Worm (Caenorhabditis elegans) whole organism, L4 larva: ENCODE measurements around the gene C50F4.9.

Experiments
- D1046.2 ChIP-seq: fragments of 200-800 bp; sonication (Bioruptor generic); IDR thresholded peaks from 2 replicates; pipeline ENCODE4 v1.3.6; 2022; ENCODE audit warnings: missing genetic modification characterization, missing compliant biosample characterization
- R02D3.7 ChIP-seq: fragments of 150-350 bp; sonication (generic microtip); optimal IDR thresholded peaks from 3 replicates; lab custom pipeline; 2014; ENCODE audit warnings: missing biosample characterization, missing genetic modification characterization
- T20F7.1 ChIP-seq: fragments of 200-800 bp; sonication (Bioruptor generic); optimal IDR thresholded peaks from 2 replicates; lab custom pipeline; 2018; ENCODE audit warnings: mild to moderate bottlenecking, missing genetic modification characterization, missing compliant biosample characterization
- Y5F2A.4 ChIP-seq: fragments of 200-800 bp; sonication (Bioruptor generic); optimal IDR thresholded peaks from 2 replicates; lab custom pipeline; 2018; ENCODE audit warnings: mild to moderate bottlenecking, missing genetic modification characterization, missing compliant biosample characterization
- Y75B8A.6 ChIP-seq: fragments of 200-800 bp; sonication (Bioruptor generic); IDR thresholded peaks from 2 replicates; pipeline ENCODE4 v1.3.6; 2022; ENCODE audit warnings: missing genetic modification reagents, missing genetic modification characterization, missing compliant biosample characterization
- ZK337.2 ChIP-seq: fragments of 200-800 bp; sonication (Bioruptor generic); IDR thresholded peaks from 2 replicates; pipeline ENCODE4 v1.3.6; 2022; ENCODE audit warnings: missing genetic modification reagents, missing genetic modification characterization, missing compliant biosample characterization
- aly-2 ChIP-seq: sonication (generic microtip); optimal IDR thresholded peaks from 2 replicates; lab custom pipeline; 2018; ENCODE audit warnings: missing biosample characterization, missing genetic modification characterization
- ama-1 ChIP-seq: fragments of 150-350 bp; optimal IDR thresholded peaks from 2 replicates; lab custom pipeline; 2014; ENCODE audit warnings: inconsistent platforms, mixed read lengths
- arid-1 ChIP-seq: fragments of 200-800 bp; sonication (Bioruptor generic); conservative IDR thresholded peaks from 2 replicates; pipeline ENCODE4 v1.3.6; 2022; ENCODE audit warnings: missing genetic modification reagents, missing genetic modification characterization, missing compliant biosample characterization
- ceh-32 ChIP-seq: sonication (generic microtip); optimal IDR thresholded peaks from 2 replicates; lab custom pipeline; 2016; ENCODE audit warnings: mild to moderate bottlenecking, missing genetic modification characterization, missing compliant biosample characterization; ENCODE audit not compliant: poor library complexity
- ceh-44 ChIP-seq: fragments of 200-800 bp; sonication (Bioruptor generic); IDR thresholded peaks from 2 replicates; pipeline ENCODE4 v1.3.6; 2022; ENCODE audit warnings: missing genetic modification reagents, missing genetic modification characterization, missing compliant biosample characterization
- daf-12 ChIP-seq: fragments of 150-350 bp; optimal IDR thresholded peaks from 2 replicates; lab custom pipeline; 2014; ENCODE audit warnings: missing biosample characterization, missing genetic modification reagents, missing genetic modification characterization
- daf-16 ChIP-seq, 3 experiments: sonication (generic microtip); optimal IDR thresholded peaks; 2 replicates each; lab custom pipeline; 2016 to 2017; ENCODE audit warnings: missing genetic modification characterization in 3 of 3, missing genetic modification reagents in 3 of 3, mild to moderate bottlenecking in 2 of 3, missing compliant biosample characterization in 2 of 3, missing biosample characterization in 1 of 3, moderate library complexity in 1 of 3
- dmd-6 ChIP-seq: fragments of 200-800 bp; sonication (Bioruptor generic); IDR thresholded peaks from 2 replicates; pipeline ENCODE4 v1.3.6; 2022; ENCODE audit warnings: missing genetic modification reagents, missing genetic modification characterization, missing compliant biosample characterization
- duxl-1 ChIP-seq: sonication (generic microtip); optimal IDR thresholded peaks from 2 replicates; lab custom pipeline; 2016; ENCODE audit warnings: mild to moderate bottlenecking, missing genetic modification characterization, moderate library complexity, missing compliant biosample characterization; ENCODE audit not compliant: poor library complexity
- dve-1 ChIP-seq: sonication (generic microtip); optimal IDR thresholded peaks from 2 replicates; lab custom pipeline; 2017; ENCODE audit warnings: antibody characterized with exemption, mild to moderate bottlenecking, missing genetic modification characterization, missing compliant biosample characterization; ENCODE audit not compliant: insufficient read depth
- egl-27 ChIP-seq: sonication (generic microtip); optimal IDR thresholded peaks from 3 replicates; lab custom pipeline; 2017; ENCODE audit warnings: missing biosample characterization, missing genetic modification reagents, missing genetic modification characterization
- egl-43 ChIP-seq: fragments of 200-800 bp; sonication (Bioruptor generic); IDR thresholded peaks from 2 replicates; pipeline ENCODE4 v1.3.6; 2022; ENCODE audit warnings: missing genetic modification reagents, missing genetic modification characterization, missing compliant biosample characterization
- gei-8 ChIP-seq: fragments of 200-800 bp; sonication (Bioruptor generic); optimal IDR thresholded peaks from 2 replicates; lab custom pipeline; 2018; ENCODE audit warnings: mild to moderate bottlenecking, missing genetic modification characterization, missing compliant biosample characterization
- hif-1 ChIP-seq, 2 experiments: sonication (generic microtip); optimal IDR thresholded peaks; 2 replicates each; lab custom pipeline; 2016 to 2017; ENCODE audit warnings: missing compliant biosample characterization in 2 of 2, missing genetic modification characterization in 2 of 2, missing genetic modification reagents in 2 of 2, missing genotype in 2 of 2, mild to moderate bottlenecking in 1 of 2
- hlh-11 ChIP-seq: fragments of 200-800 bp; sonication (Bioruptor generic); optimal IDR thresholded peaks from 2 replicates; lab custom pipeline; 2018; ENCODE audit warnings: mild to moderate bottlenecking, missing genetic modification characterization, missing compliant biosample characterization
- hmg-1.1 ChIP-seq: fragments of 200-800 bp; sonication (Bioruptor generic); IDR thresholded peaks from 2 replicates; pipeline ENCODE4 v1.3.6; 2022; ENCODE audit warnings: missing genetic modification reagents, missing genetic modification characterization, missing compliant biosample characterization
- lim-7 ChIP-seq: fragments of 200-800 bp; sonication (Bioruptor generic); IDR thresholded peaks from 2 replicates; pipeline ENCODE4 v1.3.6; 2022; ENCODE audit warnings: missing genetic modification characterization, missing compliant biosample characterization
- lin-1 ChIP-seq: fragments of 200-800 bp; sonication (Bioruptor generic); IDR thresholded peaks from 2 replicates; pipeline ENCODE4 v1.3.6; 2022; ENCODE audit warnings: missing genetic modification reagents, missing genetic modification characterization, missing compliant biosample characterization
- lin-13 ChIP-seq: fragments of 150-350 bp; optimal IDR thresholded peaks from 2 replicates; lab custom pipeline; 2014; ENCODE audit warnings: missing biosample characterization, missing genetic modification reagents, missing genetic modification characterization
- lin-29 ChIP-seq: fragments of 200-800 bp; sonication (Bioruptor generic); IDR thresholded peaks from 2 replicates; pipeline ENCODE4 v1.3.6; 2022; ENCODE audit warnings: missing genetic modification reagents, missing genetic modification characterization, missing compliant biosample characterization
- lin-38 ChIP-seq: fragments of 200-800 bp; sonication (Bioruptor generic); IDR thresholded peaks from 2 replicates; pipeline ENCODE4 v1.3.6; 2022; ENCODE audit warnings: missing genetic modification reagents, missing genetic modification characterization, missing compliant biosample characterization
- lir-3 ChIP-seq: sonication (generic microtip); optimal IDR thresholded peaks from 2 replicates; lab custom pipeline; 2016; ENCODE audit warnings: mild to moderate bottlenecking, missing genetic modification characterization, missing compliant biosample characterization
- lsy-2 ChIP-seq, 2 experiments: fragments of 150-350 bp in 1 of 2; sonication (generic microtip) in 1 of 2; optimal IDR thresholded peaks; 2 replicates each; lab custom pipeline; 2014 to 2017; ENCODE audit warnings: missing biosample characterization in 2 of 2, missing genetic modification characterization in 2 of 2
- mxl-3 ChIP-seq: fragments of 200-800 bp; sonication (Bioruptor generic); optimal IDR thresholded peaks from 2 replicates; lab custom pipeline; 2018; ENCODE audit warnings: mild to moderate bottlenecking, missing genetic modification characterization, missing compliant biosample characterization
- nhr-237 ChIP-seq: sonication (generic microtip); optimal IDR thresholded peaks from 2 replicates; lab custom pipeline; 2017; ENCODE audit warnings: missing biosample characterization, missing genetic modification characterization
- nhr-25 ChIP-seq: sonication (generic microtip); optimal IDR thresholded peaks from 2 replicates; lab custom pipeline; 2017; ENCODE audit warnings: missing genetic modification characterization, mild to moderate bottlenecking, missing compliant biosample characterization, antibody characterized with exemption, moderate library complexity, borderline replicate concordance; ENCODE audit not compliant: insufficient read depth
- nhr-42 ChIP-seq: fragments of 200-800 bp; sonication (Bioruptor generic); IDR thresholded peaks from 2 replicates; pipeline ENCODE4 v1.3.6; 2022; ENCODE audit warnings: missing genetic modification characterization, missing compliant biosample characterization
- nhr-48 ChIP-seq: sonication (generic microtip); optimal IDR thresholded peaks from 2 replicates; lab custom pipeline; 2016; ENCODE audit warnings: mild to moderate bottlenecking, missing genetic modification characterization, missing compliant biosample characterization
- nhr-77 ChIP-seq: fragments of 150-350 bp; optimal IDR thresholded peaks from 2 replicates; lab custom pipeline; 2014; ENCODE audit warnings: missing biosample characterization, missing genetic modification characterization
- php-3 ChIP-seq: fragments of 200-800 bp; sonication (Bioruptor generic); IDR thresholded peaks from 2 replicates; pipeline ENCODE4 v1.3.6; 2022; ENCODE audit warnings: missing genetic modification reagents, missing genetic modification characterization, missing compliant biosample characterization
- pqm-1 ChIP-seq: sonication (generic microtip); optimal IDR thresholded peaks from 2 replicates; lab custom pipeline; 2017; ENCODE audit warnings: missing biosample characterization, missing genetic modification characterization
- set-16 ChIP-seq: fragments of 200-800 bp; sonication (Bioruptor generic); IDR thresholded peaks from 2 replicates; pipeline ENCODE4 v1.3.6; 2022; ENCODE audit warnings: missing genetic modification reagents, missing genetic modification characterization, missing compliant biosample characterization
- spr-1 ChIP-seq: sonication (generic microtip); optimal IDR thresholded peaks from 2 replicates; lab custom pipeline; 2016; ENCODE audit warnings: mild to moderate bottlenecking, missing genetic modification characterization, missing compliant biosample characterization
- vab-7 ChIP-seq: fragments of 200-800 bp; sonication (Bioruptor generic); IDR thresholded peaks from 2 replicates; pipeline ENCODE4 v1.3.6; 2022; ENCODE audit warnings: missing genetic modification reagents, missing genetic modification characterization, missing compliant biosample characterization
- zag-1 ChIP-seq: fragments of 150-350 bp; optimal IDR thresholded peaks from 2 replicates; lab custom pipeline; 2014; ENCODE audit warnings: missing biosample characterization, missing genetic modification characterization
- zfp-3 ChIP-seq: fragments of 200-800 bp; sonication (Bioruptor generic); conservative IDR thresholded peaks from 2 replicates; pipeline ENCODE4 v1.3.6; 2022; ENCODE audit warnings: missing genetic modification reagents, missing genetic modification characterization, missing compliant biosample characterization
- ztf-7 ChIP-seq: fragments of 150-350 bp; optimal IDR thresholded peaks from 2 replicates; lab custom pipeline; 2014; ENCODE audit warnings: missing biosample characterization, missing genetic modification characterization

Gene C50F4.9

DNA sequence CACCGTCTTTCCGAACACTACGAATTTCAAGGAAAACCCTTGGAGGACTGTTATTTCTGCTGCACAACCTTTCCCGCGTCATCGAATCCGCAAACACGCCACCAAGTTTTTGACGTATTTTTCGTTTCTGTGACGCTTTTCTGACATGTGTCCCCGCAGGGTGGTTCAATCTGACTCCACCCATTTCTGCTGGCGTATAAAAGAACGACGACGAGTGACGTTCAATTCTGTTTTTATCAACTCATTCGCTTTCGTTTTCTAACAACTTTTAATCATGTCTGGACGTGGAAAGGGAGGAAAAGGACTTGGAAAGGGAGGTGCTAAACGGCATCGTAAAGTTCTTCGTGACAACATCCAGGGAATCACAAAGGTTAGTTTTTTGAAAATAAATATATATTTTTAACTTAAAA, 22.9 kb upstream of the C50F4.9 start, which contains the start of gene his-37 (continued):
- TF ChIP-seq aly-2 (tag; lab: Kevin White, UChicago) (no peak), egl-43 (peak; percentile 95), mxl-3 (peak; percentile 99), dve-1 (tag; lab: Kevin White, UChicago) (peak; percentile 100), lsy-2 (tag; optimal IDR thresholded peaks at IDR 0.05; lab: Kevin White, UChicago) (peak; percentile 95 to 97), lim-7 (GFP tag; lab: Robert Waterston, UW) (no peak), arid-1 (GFP tag; lab: Robert Waterston, UW) (peak; percentile 92), D1046.2 (GFP tag; lab: Robert Waterston, UW) (peak; percentile 91; the same call in 1 of the 2 replicates), ceh-44 (GFP tag; lab: Robert Waterston, UW) (no peak), lir-3 (peak; percentile 88), daf-16 (GFP tag; optimal IDR thresholded peaks at IDR 0.05; lab: Kevin White, UChicago) (peak; percentile 71 to 96), daf-16 (tag; optimal IDR thresholded peaks at IDR 0.05; lab: Kevin White, UChicago) (peak; percentile 84)
- TF ChIP-seq, all 104 proteins: peak for 85

DNA sequence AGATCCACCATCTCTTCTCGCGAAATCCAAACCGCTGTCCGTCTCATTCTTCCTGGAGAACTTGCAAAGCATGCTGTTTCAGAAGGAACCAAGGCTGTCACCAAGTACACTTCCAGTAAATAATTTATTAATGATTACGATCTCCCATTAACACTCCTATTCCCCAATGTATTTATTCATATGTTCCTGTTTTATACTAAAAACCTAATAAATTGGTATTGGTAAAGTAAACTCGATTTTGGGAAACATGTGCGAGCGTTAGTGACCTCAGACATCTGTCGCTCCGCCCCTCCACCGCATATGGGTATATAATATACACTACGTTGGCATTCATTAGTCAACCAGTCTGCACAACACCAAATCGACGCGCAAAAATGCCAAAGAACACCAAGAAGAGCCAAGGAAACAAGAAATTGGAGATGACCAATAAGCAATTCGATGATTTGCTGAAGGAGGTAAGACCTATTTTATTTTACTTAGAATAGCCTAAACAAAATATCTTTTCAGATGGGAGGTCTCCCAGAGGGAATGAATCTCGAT, 22.1 kb upstream of the C50F4.9 start, which contains the start of gene C50F4.6:
Gene C50F4.6, plus strand, starts transcription at position 51 of the 540 bp plus-strand sequence.
- TF ChIP-seq dve-1 (tag; lab: Kevin White, UChicago) (peak; percentile 0), ama-1 (lab: Kevin White, UChicago) (peak; percentile 64), nhr-42 (GFP tag; lab: Robert Waterston, UW) (no peak), nhr-77 (tag; lab: Kevin White, UChicago) (peak; percentile 9), Y5F2A.4 (GFP tag; lab: Kevin White, UChicago) (no peak), gei-8 (no peak), nhr-25 (tag; lab: Kevin White, UChicago) (no peak), arid-1 (GFP tag; lab: Robert Waterston, UW) (0 out of 2 replicates have a peak, but pooled peaks have one; percentile 22), lin-1 (no peak), ceh-44 (GFP tag; lab: Robert Waterston, UW) (no peak), hif-1 (tag; optimal IDR thresholded peaks at IDR 0.05; lab: Kevin White, UChicago) (no peak), lin-13 (GFP tag; lab: Kevin White, UChicago) (no peak), Y75B8A.6 (GFP tag; lab: Robert Waterston, UW) (no peak), dmd-6 (GFP tag; lab: Robert Waterston, UW) (no peak), spr-1 (tag; lab: Kevin White, UChicago) (no peak), daf-16 (GFP tag; optimal IDR thresholded peaks at IDR 0.05; lab: Kevin White, UChicago) (no peak), daf-16 (tag; optimal IDR thresholded peaks at IDR 0.05; lab: Kevin White, UChicago) (no peak), zag-1 (tag; lab: Kevin White, UChicago) (no peak), ceh-32 (tag; lab: Kevin White, UChicago) (no peak), hmg-1.1 (GFP tag; lab: Robert Waterston, UW) (peak; percentile 41; the same call in 1 of the 2 replicates), zfp-3 (GFP tag; lab: Robert Waterston, UW) (peak; percentile 58; the same call in 1 of the 2 replicates)

DNA sequence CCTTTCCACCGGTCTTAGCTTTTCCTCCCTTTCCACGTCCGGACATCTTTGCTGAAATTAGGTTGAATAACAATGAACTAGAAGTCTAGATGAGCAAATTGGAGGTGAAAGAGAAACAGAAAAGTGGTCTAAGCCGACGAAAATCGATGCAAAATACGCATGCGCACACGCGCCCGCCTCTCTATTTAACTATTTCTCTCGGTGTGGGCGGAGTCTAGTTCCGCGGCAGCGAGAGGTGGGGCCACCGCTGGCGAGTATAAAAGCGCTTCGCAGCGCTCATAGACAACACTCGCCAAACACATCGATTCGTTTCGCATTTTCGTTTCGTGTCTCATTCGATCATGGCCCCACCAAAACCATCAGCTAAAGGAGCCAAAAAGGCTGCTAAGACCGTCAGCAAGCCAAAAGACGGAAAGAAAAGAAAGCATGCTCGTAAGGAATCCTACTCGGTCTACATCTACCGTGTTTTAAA, 21.3 kb upstream of the C50F4.9 start, which contains the start of the genes his-35 and his-41:
Gene his-35, minus strand, starts transcription at position 51 of the 472 bp plus-strand sequence.
Gene his-41, plus strand, starts transcription at position 299 of the 472 bp plus-strand sequence.
- TF ChIP-seq lsy-2 (tag; optimal IDR thresholded peaks at IDR 0.05; lab: Kevin White, UChicago) (peak in 1 of 2 experiments; percentile 46), ZK337.2 (GFP tag; lab: Robert Waterston, UW) (no peak), lin-38 (peak; percentile 61), egl-27 (tag; lab: Kevin White, UChicago) (no peak), vab-7 (no peak), pqm-1 (no peak), R02D3.7 (no peak), ztf-7 (no peak), Y75B8A.6 (GFP tag; lab: Robert Waterston, UW) (no peak), nhr-237 (no peak), nhr-48 (peak; percentile 20), daf-16 (GFP tag; optimal IDR thresholded peaks at IDR 0.05; lab: Kevin White, UChicago) (no peak), daf-16 (tag; optimal IDR thresholded peaks at IDR 0.05; lab: Kevin White, UChicago) (no peak), duxl-1 (tag; lab: Kevin White, UChicago) (no peak), set-16 (peak; percentile 24; the same call in 1 of the 2 replicates), T20F7.1 (GFP tag; lab: Kevin White, UChicago) (no peak), php-3 (GFP tag; lab: Robert Waterston, UW) (no peak), lin-29 (GFP tag; lab: Robert Waterston, UW) (no peak), spr-1 (tag; lab: Kevin White, UChicago) (no peak), ceh-44 (GFP tag; lab: Robert Waterston, UW) (no peak), lim-7 (GFP tag; lab: Robert Waterston, UW) (no peak), hlh-11 (tag; lab: Kevin White, UChicago) (peak; percentile 59), daf-12 (tag; lab: Kevin White, UChicago) (no peak)
